Worm (Caenorhabditis elegans) whole organism, late embryonic: ENCODE results near the gene Y60A3A.25.
"Not testable (repeated sequence)": the region's sequence is repeated elsewhere in the genome, so short reads cannot be mapped to it uniquely, and the experiment has no call there.

ENCODE experiments used
- C38D4.7 ChIP-seq: fragments of 200-800 bp; sonication (Bioruptor generic); optimal IDR thresholded peaks from 2 replicates; lab custom pipeline; 2018; ENCODE audit warnings: mild to moderate bottlenecking, missing genetic modification characterization, moderate library complexity, missing compliant biosample characterization
- T23F11.4 ChIP-seq: fragments of 200-800 bp; sonication (Bioruptor generic); optimal IDR thresholded peaks from 2 replicates; lab custom pipeline; 2018; ENCODE audit warnings: mild to moderate bottlenecking, missing genetic modification characterization, missing compliant biosample characterization
- Y22D7AL.16 ChIP-seq: sonication (generic microtip); optimal IDR thresholded peaks from 2 replicates; lab custom pipeline; 2016; ENCODE audit warnings: missing genetic modification characterization, missing compliant biosample characterization
- ahr-1 ChIP-seq: sonication (generic microtip); optimal IDR thresholded peaks from 2 replicates; lab custom pipeline; 2016; ENCODE audit warnings: missing genetic modification characterization, missing compliant biosample characterization
- ceh-2 ChIP-seq: sonication (generic microtip); optimal IDR thresholded peaks from 2 replicates; lab custom pipeline; 2016; ENCODE audit warnings: missing genotype, missing genetic modification characterization, missing compliant biosample characterization
- ceh-34 ChIP-seq: sonication (generic microtip); optimal IDR thresholded peaks from 2 replicates; lab custom pipeline; 2016; ENCODE audit warnings: mild to moderate bottlenecking, missing genetic modification characterization, missing compliant biosample characterization
- ceh-48 ChIP-seq: sonication (generic microtip); optimal IDR thresholded peaks from 2 replicates; lab custom pipeline; 2016; ENCODE audit warnings: missing genetic modification characterization, inconsistent platforms, missing compliant biosample characterization
- ceh-9 ChIP-seq: sonication (generic microtip); optimal IDR thresholded peaks from 2 replicates; lab custom pipeline; 2016; ENCODE audit warnings: mild to moderate bottlenecking, missing genetic modification characterization, inconsistent platforms, missing compliant biosample characterization
- elt-2 ChIP-seq: sonication (generic microtip); optimal IDR thresholded peaks from 2 replicates; lab custom pipeline; 2016; ENCODE audit warnings: missing genetic modification reagents, missing genetic modification characterization, missing compliant biosample characterization
- eyg-1 ChIP-seq: sonication (generic microtip); optimal IDR thresholded peaks from 2 replicates; lab custom pipeline; 2016; ENCODE audit warnings: missing genotype, missing genetic modification characterization, missing compliant biosample characterization
- gmeb-2 ChIP-seq: sonication (generic microtip); optimal IDR thresholded peaks from 2 replicates; lab custom pipeline; 2016; ENCODE audit warnings: missing genetic modification characterization, inconsistent platforms, missing compliant biosample characterization
- lin-11 ChIP-seq: fragments of 200-800 bp; sonication (Bioruptor generic); optimal IDR thresholded peaks from 2 replicates; lab custom pipeline; 2018; ENCODE audit warnings: mild to moderate bottlenecking, missing genetic modification characterization, missing compliant biosample characterization
- nfya-1 ChIP-seq: sonication (generic microtip); optimal IDR thresholded peaks from 2 replicates; lab custom pipeline; 2017; ENCODE audit warnings: missing genetic modification characterization, mild to moderate bottlenecking, missing compliant biosample characterization, antibody characterized with exemption, moderate library complexity
- nhr-11 ChIP-seq: fragments of 150-350 bp; optimal IDR thresholded peaks from 2 replicates; lab custom pipeline; 2014; ENCODE audit warnings: missing biosample characterization, missing genetic modification characterization
- npax-4 ChIP-seq: sonication (generic microtip); optimal IDR thresholded peaks from 2 replicates; lab custom pipeline; 2016; ENCODE audit warnings: missing genetic modification characterization, missing compliant biosample characterization
- odd-2 ChIP-seq: sonication (generic microtip); optimal IDR thresholded peaks from 2 replicates; lab custom pipeline; 2017; ENCODE audit warnings: antibody characterized with exemption, mild to moderate bottlenecking, missing genetic modification characterization, missing compliant biosample characterization
- pat-9 ChIP-seq: fragments of 200-800 bp; sonication (Bioruptor generic); optimal IDR thresholded peaks from 2 replicates; lab custom pipeline; 2018; ENCODE audit warnings: mild to moderate bottlenecking, missing genetic modification characterization, moderate library complexity, missing compliant biosample characterization
- pax-1 ChIP-seq: fragments of 150-350 bp; optimal IDR thresholded peaks from 2 replicates; lab custom pipeline; 2014; ENCODE audit warnings: missing biosample characterization, missing genetic modification characterization
- rnt-1 ChIP-seq: sonication (generic microtip); optimal IDR thresholded peaks from 2 replicates; lab custom pipeline; 2016; ENCODE audit warnings: missing genetic modification characterization, missing compliant biosample characterization
- sdc-2 ChIP-seq: sonication (generic microtip); optimal IDR thresholded peaks from 2 replicates; lab custom pipeline; 2016; ENCODE audit warnings: missing genotype, missing genetic modification characterization, missing compliant biosample characterization
- syd-9 ChIP-seq: sonication (generic microtip); optimal IDR thresholded peaks from 2 replicates; lab custom pipeline; 2016; ENCODE audit warnings: mild to moderate bottlenecking, missing genetic modification characterization, moderate library complexity, missing compliant biosample characterization
- ttx-3 ChIP-seq: sonication (generic microtip); optimal IDR thresholded peaks from 2 replicates; lab custom pipeline; 2016; ENCODE audit warnings: missing genetic modification reagents, missing genetic modification characterization, missing compliant biosample characterization
- ztf-16 ChIP-seq: sonication (generic microtip); optimal IDR thresholded peaks from 2 replicates; lab custom pipeline; 2017; ENCODE audit warnings: missing genetic modification characterization, missing compliant biosample characterization

Y60A3A.25 gene

ce11 chrV:19954491-19954890 lies 39.5 kb downstream of the Y60A3A.25 start:
- TF ChIP-seq eyg-1 (tag; lab: Kevin White, UChicago) (no peak), nhr-11 (tag; lab: Kevin White, UChicago) (no peak), pax-1 (no peak), nfya-1 (tag; lab: Kevin White, UChicago) (no peak), Y22D7AL.16 (tag; lab: Kevin White, UChicago) (no peak), syd-9 (tag; lab: Kevin White, UChicago) (no peak), ttx-3 (tag; lab: Kevin White, UChicago) (no peak), sdc-2 (tag; lab: Kevin White, UChicago) (no peak), ceh-2 (no peak), rnt-1 (tag; lab: Kevin White, UChicago) (no peak), lin-11 (tag; lab: Kevin White, UChicago) (no peak), ceh-48 (tag; lab: Kevin White, UChicago) (no peak)

ce11 chrV:19949721-19950120 lies 44.3 kb downstream of the Y60A3A.25 start, which contains the start of gene Y60A3A.8:
Y60A3A.8 (plus strand) TSS chrV:19949978.
- TF ChIP-seq lin-11 (tag; lab: Kevin White, UChicago); elt-2; ceh-9 (tag; lab: Kevin White, UChicago): not testable (repeated sequence)

- not testable (repeated sequence) for TF ChIP-seq T23F11.4 (GFP tag; lab: Kevin White, UChicago); ceh-34 (tag; lab: Kevin White, UChicago); ztf-16 (tag; lab: Kevin White, UChicago)
Observed at ce11 chrV:19948993-19949392, 45.0 kb downstream of the Y60A3A.25 start, which contains the start of gene tmed-4. tmed-4 (minus strand) TSS chrV:19949093.

- TF ChIP-seq C38D4.7 (GFP tag; lab: Kevin White, UChicago) (no peak), pat-9 (tag; lab: Kevin White, UChicago) (no peak), elt-2 (no peak), npax-4 (tag; lab: Kevin White, UChicago) (no peak), odd-2 (tag; lab: Kevin White, UChicago) (no peak), rnt-1 (tag; lab: Kevin White, UChicago) (no peak), ceh-48 (tag; lab: Kevin White, UChicago) (no peak), ahr-1 (tag; lab: Kevin White, UChicago) (no peak), gmeb-2 (no peak)
Observed at ce11 chrV:19946529-19946928, 47.5 kb downstream of the Y60A3A.25 start, which contains the start of gene dhs-24. dhs-24 (minus strand) TSS chrV:19946629.
